Worm (Caenorhabditis elegans): ENCODE measurements around the gene F25E2.2.
A peak's percentile ranks its signal among the peaks of the same experiment; 100 is the strongest.

The F25E2.2 gene

DNA sequence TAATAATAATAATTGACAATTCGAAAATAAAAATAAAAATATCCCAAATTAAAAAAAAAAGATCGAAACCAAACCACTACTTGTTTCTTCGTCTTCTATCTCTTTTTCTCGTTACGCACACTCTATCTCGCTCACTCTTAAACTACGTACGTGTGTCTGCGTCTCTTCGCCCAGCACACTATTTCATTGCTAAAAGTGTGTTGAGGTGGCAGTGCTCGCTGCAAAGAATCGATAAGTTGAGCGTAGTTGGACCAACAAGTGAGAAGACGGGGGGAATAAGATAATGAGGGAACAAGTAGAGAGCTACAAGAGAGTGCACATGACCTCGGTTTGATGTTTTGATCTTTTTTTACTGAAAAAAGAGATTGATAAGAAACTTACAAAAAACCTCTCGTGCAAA lies 15.3 kb upstream of the F25E2.2 start (continued):
- TF ChIP-seq skn-1 (tag; optimal IDR thresholded peaks at IDR 0.05) (no peak), lin-13 (GFP tag; optimal IDR thresholded peaks at IDR 0.05) (no peak), dpl-1 (GFP tag; optimal IDR thresholded peaks at IDR 0.05) (no peak), Y48G9A.11 (GFP tag; IDR thresholded peaks at IDR 0.05) (no peak), daf-16 (GFP tag; optimal IDR thresholded peaks at IDR 0.05) (no peak), daf-16 (tag; optimal IDR thresholded peaks at IDR 0.05) (peak; percentile 52), unc-39 (tag; optimal IDR thresholded peaks at IDR 0.05) (no peak), hlh-30 (tag; optimal IDR thresholded peaks at IDR 0.05; ENCODE audit: insufficient read depth) (peak; percentile 41), zip-11 (GFP tag; IDR thresholded peaks at IDR 0.05) (no peak), aha-1 (tag) (no peak), pqm-1 (tag; optimal IDR thresholded peaks at IDR 0.05) (no peak), hmg-1.1 (GFP tag; IDR thresholded peaks at IDR 0.05) (peak; percentile 63), tra-1 (GFP tag; IDR thresholded peaks at IDR 0.05) (no peak), D1046.2 (GFP tag; IDR thresholded peaks at IDR 0.05) (no peak), egl-27 (tag; optimal IDR thresholded peaks at IDR 0.05) (no peak), php-3 (GFP tag; IDR thresholded peaks at IDR 0.05) (no peak), nhr-102 (tag; optimal IDR thresholded peaks at IDR 0.05) (no peak), ces-1 (GFP tag; optimal IDR thresholded peaks at IDR 0.05) (no peak), lsy-2 (tag; optimal IDR thresholded peaks at IDR 0.05) (peak in 1 of 2 experiments; percentile 34), nhr-28 (tag; optimal IDR thresholded peaks at IDR 0.05) (peak; percentile 35), ceh-82 (tag; optimal IDR thresholded peaks at IDR 0.05) (no peak), mxl-3 (GFP tag; optimal IDR thresholded peaks at IDR 0.05) (no peak), jun-1 (tag; optimal IDR thresholded peaks at IDR 0.05) (no peak), ceh-28 (tag; optimal IDR thresholded peaks at IDR 0.05) (peak; percentile 41), hlh-11 (tag; optimal IDR thresholded peaks at IDR 0.05) (peak; percentile 27), nhr-41 (GFP tag; IDR thresholded peaks at IDR 0.05) (no peak), ctbp-1 (GFP tag; IDR thresholded peaks at IDR 0.05) (0 out of 2 replicates have a peak, but pooled peaks have one; percentile 13), rbr-2 (tag; optimal IDR thresholded peaks at IDR 0.05) (peak; percentile 48), nhr-77 (tag; optimal IDR thresholded peaks at IDR 0.05) (no peak), nhr-42 (GFP tag; IDR thresholded peaks at IDR 0.05) (no peak), lin-15B (tag; optimal IDR thresholded peaks at IDR 0.05) (no peak), mdl-1 (tag; optimal IDR thresholded peaks at IDR 0.05) (peak in 1 of 2 experiments; percentile 31)

DNA sequence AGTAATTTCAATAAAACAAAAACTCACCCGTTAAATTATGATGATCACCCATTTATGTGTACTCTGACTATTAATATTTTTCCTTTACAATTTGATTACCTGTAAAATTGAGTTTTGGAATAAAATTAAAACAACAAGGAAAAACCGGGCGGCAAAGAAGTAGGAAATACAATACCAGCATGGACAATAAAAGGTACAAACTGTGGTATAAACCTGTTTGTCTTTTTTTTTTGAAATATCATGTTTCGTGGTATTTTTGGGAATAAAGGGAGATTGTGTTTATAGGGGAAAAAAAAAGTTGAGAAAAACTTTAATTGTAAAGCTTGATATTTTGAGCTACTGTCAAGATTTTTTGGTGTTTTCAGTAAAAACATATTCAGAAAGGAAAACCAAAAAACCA lies 14.8 kb upstream of the F25E2.2 start, which contains the start of gene daf-3:
TSS of gene daf-3 (minus strand) at position 101 of the 400 bp plus-strand sequence.
- no peak for TF ChIP-seq egl-27 (tag; optimal IDR thresholded peaks at IDR 0.05)
- TF ChIP-seq daf-16 (GFP tag; optimal IDR thresholded peaks at IDR 0.05): no peak
- TF ChIP-seq daf-16 (tag; optimal IDR thresholded peaks at IDR 0.05): peak; percentile 27

DNA sequence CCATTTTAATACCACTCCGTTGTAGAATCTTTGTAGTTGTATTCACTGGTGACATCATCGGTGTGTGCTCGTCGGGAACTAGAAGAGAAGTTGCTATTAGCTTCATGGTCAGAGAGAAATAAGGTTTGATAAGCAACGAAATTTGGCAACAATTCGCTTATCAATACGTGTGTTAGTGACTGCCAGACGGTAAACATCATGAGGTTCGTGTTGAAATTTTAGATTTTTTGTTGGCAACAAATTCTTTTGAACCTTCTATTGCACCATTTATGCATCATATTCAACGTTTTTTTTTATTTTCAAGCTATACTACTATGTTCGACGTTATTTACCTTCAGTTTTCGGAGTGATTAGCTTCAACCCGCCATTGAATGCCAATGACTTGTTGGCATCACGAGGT lies 13.1 kb upstream of the F25E2.2 start:
- peak; percentile 59 for TF ChIP-seq dve-1 (tag; optimal IDR thresholded peaks at IDR 0.05; ENCODE audit: insufficient read depth)
- TF ChIP-seq nhr-77 (tag; optimal IDR thresholded peaks at IDR 0.05): peak; percentile 87
- TF ChIP-seq pqm-1 (tag; optimal IDR thresholded peaks at IDR 0.05): peak; percentile 66
- 0 out of 2 replicates have a peak, but pooled peaks have one; percentile 17 for TF ChIP-seq tra-1 (GFP tag; IDR thresholded peaks at IDR 0.05)
- TF ChIP-seq hlh-30 (tag; optimal IDR thresholded peaks at IDR 0.05; ENCODE audit: insufficient read depth): no peak
- TF ChIP-seq daf-16 (GFP tag; optimal IDR thresholded peaks at IDR 0.05): no peak
- TF ChIP-seq daf-16 (tag; optimal IDR thresholded peaks at IDR 0.05): peak; percentile 99
- peak; percentile 74 for TF ChIP-seq hlh-11 (tag; optimal IDR thresholded peaks at IDR 0.05)
- peak; percentile 94 for TF ChIP-seq nhr-28 (tag; optimal IDR thresholded peaks at IDR 0.05)
- no peak for TF ChIP-seq Y48G9A.11 (GFP tag; IDR thresholded peaks at IDR 0.05)
- TF ChIP-seq aha-1 (tag): peak; percentile 81
- peak; percentile 80 for TF ChIP-seq dmd-6 (GFP tag; IDR thresholded peaks at IDR 0.05)

DNA sequence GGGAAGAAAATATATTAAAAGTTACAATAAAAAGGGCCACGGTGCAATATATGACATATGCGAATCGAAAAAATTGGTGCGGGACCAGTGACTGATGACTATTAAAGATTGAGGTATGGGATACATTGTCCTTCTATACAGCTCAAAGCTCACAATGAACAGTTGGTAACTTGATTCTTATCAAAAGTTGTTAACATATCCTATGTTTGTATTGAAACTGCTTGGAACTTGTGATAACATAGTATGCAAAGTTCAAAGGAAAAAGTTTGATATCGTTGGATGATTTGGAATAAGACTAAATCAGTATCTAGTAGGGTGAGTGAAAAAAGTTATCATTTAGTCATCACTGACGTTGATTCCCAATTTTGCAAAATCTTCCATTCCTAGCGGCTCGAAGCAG lies 7.4 kb upstream of the F25E2.2 start:
- TF ChIP-seq snpc-4 (tag; optimal IDR thresholded peaks at IDR 0.05) (no peak), unc-62 (GFP tag; optimal IDR thresholded peaks at IDR 0.05 in 1 of 2) (peak in 1 of 2 experiments; percentile 64), unc-62 (tag; optimal IDR thresholded peaks at IDR 0.05) (no peak), cey-2 (tag; optimal IDR thresholded peaks at IDR 0.05; ENCODE audit: borderline replicate concordance, insufficient read depth) (no peak), ceh-32 (tag; optimal IDR thresholded peaks at IDR 0.05; ENCODE audit: poor library complexity) (no peak), unc-130 (GFP tag; optimal IDR thresholded peaks at IDR 0.05) (no peak), aha-1 (tag) (peak; percentile 83)
